Worm (Caenorhabditis elegans): ENCODE data around the gene glc-1.
A peak's percentile ranks its signal among the peaks of the same experiment; 100 is the strongest.

glc-1 gene

ce11 chrV:16225524-16226116 lies 6.2 kb downstream of the glc-1 start (continued):
- TF ChIP-seq sdz-12 (GFP tag; optimal IDR thresholded peaks at IDR 0.05) (no peak), dpl-1 (GFP tag; optimal IDR thresholded peaks at IDR 0.05) (no peak), unc-130 (GFP tag; optimal IDR thresholded peaks at IDR 0.05) (peak; percentile 12), ZK337.2 (GFP tag; IDR thresholded peaks at IDR 0.05) (no peak), dmd-6 (GFP tag; IDR thresholded peaks at IDR 0.05) (peak; percentile 42; the same call in 1 of the 2 replicates), fos-1 (tag; optimal IDR thresholded peaks at IDR 0.05) (no peak), T20F7.1 (GFP tag; optimal IDR thresholded peaks at IDR 0.05) (no peak), nhr-77 (tag; optimal IDR thresholded peaks at IDR 0.05) (no peak), unc-62 (GFP tag; optimal IDR thresholded peaks at IDR 0.05 in 1 of 2) (no peak), unc-62 (tag; optimal IDR thresholded peaks at IDR 0.05) (no peak), cey-2 (tag; optimal IDR thresholded peaks at IDR 0.05; ENCODE audit: borderline replicate concordance, insufficient read depth) (no peak), tag-97 (GFP tag; IDR thresholded peaks at IDR 0.05) (no peak), jun-1 (tag; optimal IDR thresholded peaks at IDR 0.05) (no peak), hif-1 (tag; optimal IDR thresholded peaks at IDR 0.05) (no peak), lin-1 (GFP tag; IDR thresholded peaks at IDR 0.05) (no peak), lin-38 (GFP tag; IDR thresholded peaks at IDR 0.05) (peak; percentile 40; the same call in 1 of the 2 replicates), rbr-2 (tag; optimal IDR thresholded peaks at IDR 0.05) (no peak), arid-1 (GFP tag; conservative IDR thresholded peaks at IDR 0.05) (no peak), dmd-9 (GFP tag; IDR thresholded peaks at IDR 0.05) (no peak), daf-16 (GFP tag; optimal IDR thresholded peaks at IDR 0.05) (peak in 1 of 2 experiments; percentile 31), daf-16 (tag; optimal IDR thresholded peaks at IDR 0.05) (no peak), hlh-11 (tag; optimal IDR thresholded peaks at IDR 0.05) (peak; percentile 14), nhr-41 (GFP tag; IDR thresholded peaks at IDR 0.05) (no peak), ztf-7 (tag; optimal IDR thresholded peaks at IDR 0.05) (no peak), ceh-82 (tag; optimal IDR thresholded peaks at IDR 0.05) (no peak), F10B5.3 (tag; optimal IDR thresholded peaks at IDR 0.05) (no peak), hlh-30 (tag; optimal IDR thresholded peaks at IDR 0.05; ENCODE audit: insufficient read depth) (no peak)

ce11 chrV:16226581-16226980 lies 7.1 kb downstream of the glc-1 start, which contains the start of gene F11A5.13:
Gene F11A5.13, minus strand, starts transcription at chrV:16226681.
- no peak for TF ChIP-seq php-3 (GFP tag; IDR thresholded peaks at IDR 0.05)
- no peak for TF ChIP-seq F49E8.2 (tag; optimal IDR thresholded peaks at IDR 0.05; ENCODE audit: borderline replicate concordance)
- no peak for TF ChIP-seq lin-13 (GFP tag; optimal IDR thresholded peaks at IDR 0.05)
- no peak for TF ChIP-seq duxl-1 (tag; optimal IDR thresholded peaks at IDR 0.05; ENCODE audit: poor library complexity)
- TF ChIP-seq daf-16 (GFP tag; optimal IDR thresholded peaks at IDR 0.05) = no peak
- TF ChIP-seq daf-16 (tag; optimal IDR thresholded peaks at IDR 0.05) = no peak
- no peak for TF ChIP-seq nhr-237 (tag; optimal IDR thresholded peaks at IDR 0.05)
- TF ChIP-seq zfp-3 (GFP tag; conservative IDR thresholded peaks at IDR 0.05) = no peak
- TF ChIP-seq F26F4.8 (GFP tag; conservative IDR thresholded peaks at IDR 0.05) = no peak
- no peak for TF ChIP-seq mxl-3 (GFP tag; optimal IDR thresholded peaks at IDR 0.05)
- no peak for TF ChIP-seq T26A8.4 (GFP tag; IDR thresholded peaks at IDR 0.05)
- TF ChIP-seq zip-11 (GFP tag; IDR thresholded peaks at IDR 0.05) = no peak
- no peak for TF ChIP-seq aly-2 (tag; optimal IDR thresholded peaks at IDR 0.05)
- TF ChIP-seq F10B5.3 (tag; optimal IDR thresholded peaks at IDR 0.05) = no peak
- no peak for TF ChIP-seq zip-2 (tag; optimal IDR thresholded peaks at IDR 0.05)
- TF ChIP-seq sdz-12 (GFP tag; optimal IDR thresholded peaks at IDR 0.05) = no peak
- no peak for TF ChIP-seq nhr-28 (tag; optimal IDR thresholded peaks at IDR 0.05)
- no peak for TF ChIP-seq arid-1 (GFP tag; conservative IDR thresholded peaks at IDR 0.05)
